Worm (Caenorhabditis elegans) whole organism, L4/young adult: Measurements from ENCODE around the gene dhc-4.

ENCODE experiments used
- W03F9.2 ChIP-seq: fragments of 150-350 bp; optimal IDR thresholded peaks from 2 replicates; lab custom pipeline; 2014; ENCODE audit warnings: missing biosample characterization, missing genetic modification characterization
- dao-5 ChIP-seq: sonication (generic microtip); optimal IDR thresholded peaks from 2 replicates; lab custom pipeline; 2016; ENCODE audit warnings: missing genotype, missing genetic modification characterization, moderate library complexity, missing compliant biosample characterization
- him-1 ChIP-seq: sonication (generic microtip); optimal IDR thresholded peaks from 2 replicates; lab custom pipeline; 2016; ENCODE audit warnings: missing genotype, missing genetic modification reagents, missing genetic modification characterization, missing compliant biosample characterization

- TF ChIP-seq him-1 (tag; lab: Kevin White, UChicago) (no peak), dao-5 (no peak), W03F9.2 (tag; lab: Kevin White, UChicago) (no peak)
These were observed 11.8 kb downstream of the dhc-4 start for ce11 chrIII:10981555-10981954.
